Fruit fly (Drosophila melanogaster): ENCODE results near the gene CG9098.

Gene CG9098

DNA sequence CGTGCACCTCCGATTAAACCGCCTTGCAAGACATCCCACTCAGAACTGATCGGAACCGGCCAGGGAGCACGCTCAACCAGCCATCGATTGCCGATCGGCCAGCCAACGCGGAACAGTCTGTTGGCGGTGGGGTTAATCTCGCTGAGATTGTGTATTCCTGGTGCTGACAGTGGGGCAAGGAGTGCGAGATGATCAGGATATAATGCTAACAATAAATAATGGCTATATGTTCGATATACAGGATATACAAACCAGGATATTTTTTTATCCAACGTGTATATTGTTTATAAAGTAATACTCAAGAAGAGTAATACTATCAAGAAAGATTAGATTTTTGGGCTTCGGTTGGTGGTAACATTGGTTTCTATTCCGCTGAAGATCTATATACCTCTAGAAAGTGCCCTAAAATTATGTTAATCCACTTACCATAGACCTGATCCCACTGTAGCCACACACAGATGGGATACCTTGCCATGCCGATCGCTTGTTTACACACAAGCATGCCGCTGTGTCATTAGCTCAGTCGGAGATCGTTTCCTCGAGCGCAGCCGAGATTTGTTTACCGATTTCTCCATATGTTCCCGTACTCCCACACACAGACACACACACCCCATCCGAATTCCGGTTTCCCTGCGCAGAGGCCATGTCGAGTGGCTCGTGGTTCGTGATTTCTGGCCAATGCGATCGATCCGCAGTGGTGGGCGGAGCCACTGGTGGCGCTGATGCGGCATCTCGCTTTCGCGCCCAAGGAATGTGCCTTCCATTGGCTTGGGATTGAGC is 7.4 kb upstream of the CG9098 start, which contains the start of gene H2.0 (continued):
- TF ChIP-seq GATAe (GFP tag; conservative IDR thresholded peaks at IDR 0.05) (no peak), CG7271 (tag; optimal IDR thresholded peaks at IDR 0.05) (no peak), repo (GFP tag; optimal IDR thresholded peaks at IDR 0.05) (no peak), CG11247 (GFP tag; IDR thresholded peaks at IDR 0.05) (no peak), slbo (GFP tag; IDR thresholded peaks at IDR 0.05) (no peak), nerfin-2 (GFP tag; IDR thresholded peaks at IDR 0.05; ENCODE audit: partially characterized antibody) (no peak), Trl (optimal IDR thresholded peaks at IDR 0.05) (no peak), Trl (GFP tag; optimal IDR thresholded peaks at IDR 0.05) (peak; percentile 6), ap (GFP tag; IDR thresholded peaks at IDR 0.05) (no peak), CG10462 (GFP tag; optimal IDR thresholded peaks at IDR 0.05) (no peak), E2f1 (GFP tag; IDR thresholded peaks at IDR 0.05) (no peak), CG10209 (GFP tag; optimal IDR thresholded peaks at IDR 0.05) (peak; percentile 38), gsb (GFP tag; IDR thresholded peaks at IDR 0.05) (no peak), B-H1 (GFP tag; IDR thresholded peaks at IDR 0.05) (no peak), scrt (GFP tag; optimal IDR thresholded peaks at IDR 0.05) (no peak), Dp (GFP tag; optimal IDR thresholded peaks at IDR 0.05) (no peak), her (GFP tag; optimal IDR thresholded peaks at IDR 0.05) (no peak), croc (GFP tag; conservative IDR thresholded peaks at IDR 0.05) (no peak; the same call in 2 of the 3 replicates), Hmr (GFP tag; optimal IDR thresholded peaks at IDR 0.05) (peak; percentile 1), CG17328 (GFP tag; IDR thresholded peaks at IDR 0.05) (no peak), ATbp (GFP tag; optimal IDR thresholded peaks at IDR 0.05) (peak; percentile 21), CG12659 (GFP tag; optimal IDR thresholded peaks at IDR 0.05) (no peak), sens-2 (GFP tag; IDR thresholded peaks at IDR 0.05) (no peak), MTF-1 (GFP tag; optimal IDR thresholded peaks at IDR 0.05; ENCODE audit: borderline replicate concordance) (no peak), CG10321 (GFP tag; IDR thresholded peaks at IDR 0.05) (peak; percentile 56; the same call in 1 of the 2 replicates), disco-r (GFP tag; optimal IDR thresholded peaks at IDR 0.05) (peak; percentile 4), CG9932 (GFP tag; IDR thresholded peaks at IDR 0.05) (no peak), CG11560 (tag; IDR thresholded peaks at IDR 0.05) (no peak), CG10274 (GFP tag; optimal IDR thresholded peaks at IDR 0.05) (no peak), CG7556 (GFP tag; optimal IDR thresholded peaks at IDR 0.05) (peak; percentile 34), CG11695 (GFP tag; IDR thresholded peaks at IDR 0.05) (0 out of 3 replicates have a peak, but pooled peaks have one; percentile 28), Tbp (GFP tag; optimal IDR thresholded peaks at IDR 0.05) (no peak), dysf (GFP tag; IDR thresholded peaks at IDR 0.05) (no peak), CG30431 (GFP tag; optimal IDR thresholded peaks at IDR 0.05) (no peak), Ets65A (GFP tag) (no peak), Atf6 (GFP tag; IDR thresholded peaks at IDR 0.05) (no peak), crc (GFP tag; optimal IDR thresholded peaks at IDR 0.05) (no peak), Vsx1 (GFP tag; optimal IDR thresholded peaks at IDR 0.05) (peak; percentile 50), CG2678 (tag; optimal IDR thresholded peaks at IDR 0.05) (peak; percentile 52), CG18599 (GFP tag; optimal IDR thresholded peaks at IDR 0.05) (no peak), CG6683 (GFP tag; optimal IDR thresholded peaks at IDR 0.05) (no peak), CG7745 (tag; optimal IDR thresholded peaks at IDR 0.05) (no peak), pho (GFP tag; optimal IDR thresholded peaks at IDR 0.05) (no peak), ab (GFP tag; optimal IDR thresholded peaks at IDR 0.05) (no peak), CG12155 (GFP tag; optimal IDR thresholded peaks at IDR 0.05) (no peak), dan (GFP tag; IDR thresholded peaks at IDR 0.05) (no peak), unpg (GFP tag; optimal IDR thresholded peaks at IDR 0.05) (peak; percentile 18), phol (tag; optimal IDR thresholded peaks at IDR 0.05) (peak; percentile 52), CG8388 (GFP tag; optimal IDR thresholded peaks at IDR 0.05) (no peak), stc (GFP tag; IDR thresholded peaks at IDR 0.05) (no peak), Kr (GFP tag; optimal IDR thresholded peaks at IDR 0.05) (peak; percentile 7)

Data from whole organism, embryonic.